Worm (Caenorhabditis elegans) whole organism, L4/young adult: Measurements from ENCODE around the gene clec-55.

Experiments used
- dao-5 ChIP-seq: sonication (generic microtip); optimal IDR thresholded peaks from 2 replicates; lab custom pipeline; 2016; ENCODE audit warnings: missing genotype, missing genetic modification characterization, moderate library complexity, missing compliant biosample characterization
- him-1 ChIP-seq: sonication (generic microtip); optimal IDR thresholded peaks from 2 replicates; lab custom pipeline; 2016; ENCODE audit warnings: missing genotype, missing genetic modification reagents, missing genetic modification characterization, missing compliant biosample characterization

DNA sequence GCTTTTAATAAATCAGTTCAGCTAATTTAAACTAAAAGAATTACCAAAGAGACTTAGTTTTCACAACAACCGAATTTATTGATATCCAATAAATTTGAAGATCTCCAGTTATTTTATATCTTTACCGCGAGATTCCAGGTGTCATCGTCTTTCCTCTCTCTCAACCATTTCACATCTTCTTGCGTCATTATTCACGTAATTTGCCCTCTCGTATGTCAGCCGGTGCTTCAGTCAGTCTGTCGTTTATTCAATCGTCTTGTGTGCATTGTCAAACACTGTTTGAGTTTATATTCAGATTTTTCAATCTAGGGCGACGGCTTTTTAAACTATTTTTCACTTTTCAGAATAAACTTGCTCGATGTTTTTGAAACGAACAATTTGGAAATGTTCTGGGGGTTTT, 41.7 kb upstream of the clec-55 start:
- TF ChIP-seq him-1 (no peak), dao-5 (tag; lab: Kevin White, UChicago) (no peak)
